Worm (Caenorhabditis elegans): Measurements from ENCODE around the gene Y54G2A.76.

DNA sequence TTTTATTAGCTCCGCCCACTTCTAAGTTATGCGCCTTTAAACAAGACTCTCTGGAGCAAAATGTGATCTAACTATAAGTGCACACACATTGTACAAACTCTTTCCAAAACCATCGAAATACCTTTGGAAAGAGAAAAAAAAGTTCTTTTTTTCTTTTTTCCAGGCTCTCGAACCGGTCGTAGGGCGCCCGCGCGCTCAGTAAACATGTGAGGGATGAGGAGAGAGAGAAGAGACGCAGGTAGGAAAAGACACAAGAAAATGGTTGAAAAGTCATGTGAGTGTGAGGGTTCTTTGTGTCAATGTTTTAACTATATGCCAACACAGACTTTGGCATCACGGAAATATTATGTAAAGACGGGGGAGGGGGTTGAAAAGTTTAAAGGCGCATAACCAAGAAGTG lies 34.7 kb upstream of the Y54G2A.76 start:
- TF ChIP-seq ceh-43 (GFP tag; optimal IDR thresholded peaks at IDR 0.05), result no peak
- no peak for TF ChIP-seq unc-62 (GFP tag; optimal IDR thresholded peaks at IDR 0.05)
- TF ChIP-seq lin-13 (tag; optimal IDR thresholded peaks at IDR 0.05), result no peak
- no peak for TF ChIP-seq tbx-8 (GFP tag; optimal IDR thresholded peaks at IDR 0.05)
